Worm (Caenorhabditis elegans): ENCODE measurements around the gene dhs-24.

The dhs-24 gene

DNA sequence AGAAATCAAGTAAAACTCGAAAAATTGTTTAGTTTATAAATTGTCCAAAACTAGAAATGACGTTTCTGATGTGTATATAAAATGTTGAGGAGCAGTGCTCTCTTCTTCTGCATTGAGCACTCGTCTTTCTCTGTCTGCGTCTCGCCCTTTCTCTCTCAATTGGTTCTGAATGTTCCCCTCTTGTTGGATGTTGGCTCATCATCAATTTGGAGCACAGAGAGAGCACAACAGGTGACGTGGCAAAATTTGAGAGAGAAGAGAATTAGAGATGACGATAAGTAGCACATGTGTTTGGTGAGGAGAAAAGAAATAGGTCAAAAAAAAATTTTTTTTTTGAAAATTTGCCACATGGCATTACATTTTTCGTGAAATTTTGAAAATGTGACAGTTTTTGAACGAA, 48.9 kb downstream of the dhs-24 start (continued):
- no peak for TF ChIP-seq ceh-6 (GFP tag; optimal IDR thresholded peaks at IDR 0.05)
- TF ChIP-seq hlh-30 (tag; optimal IDR thresholded peaks at IDR 0.05; ENCODE audit: insufficient read depth), result peak; percentile 17
- no peak for TF ChIP-seq madf-2 (tag; optimal IDR thresholded peaks at IDR 0.05)
- no peak for TF ChIP-seq odd-2 (tag; optimal IDR thresholded peaks at IDR 0.05)

DNA sequence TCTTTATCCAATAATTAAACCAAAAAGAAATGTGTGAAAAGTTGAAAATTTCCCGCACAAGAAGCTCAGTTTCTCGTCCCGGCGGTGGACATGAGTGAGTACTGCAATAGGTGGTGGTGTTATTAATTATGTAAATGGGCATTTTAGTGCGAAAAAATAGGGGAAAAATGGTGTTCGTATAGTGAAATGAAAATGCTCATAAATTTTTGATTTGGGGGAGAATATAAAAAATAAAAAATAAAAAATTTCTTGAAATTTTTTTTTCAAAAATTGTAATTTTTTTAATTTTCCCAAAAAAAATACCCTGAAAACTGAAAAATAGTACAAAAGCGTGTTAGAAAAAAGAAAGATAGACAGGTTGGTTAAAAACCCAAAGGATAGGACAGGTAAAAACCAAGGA, 51.2 kb downstream of the dhs-24 start, which contains the start of gene gly-4:
Gene gly-4 (minus strand): TSS at position 101 of the 400 bp plus-strand sequence.
- TF ChIP-seq ets-4 (tag; optimal IDR thresholded peaks at IDR 0.05) (no peak), ceh-9 (tag; optimal IDR thresholded peaks at IDR 0.05) (no peak), tbx-7 (tag; optimal IDR thresholded peaks at IDR 0.05) (no peak), odd-2 (tag; optimal IDR thresholded peaks at IDR 0.05) (no peak)

Measured in whole organism, late embryonic.